Fruit fly (Drosophila melanogaster) whole organism, embryonic: ENCODE results near the gene CG1965.

Source experiments
- B-H1 ChIP-seq: fragments of 200-800 bp; sonication (Bioruptor generic); IDR thresholded peaks from 3 replicates; pipeline ENCODE4 v1.3.6; 2022; ENCODE audit warnings: missing biosample characterization, missing genetic modification characterization
- B-H2 ChIP-seq: fragments of 200-800 bp; sonication (Bioruptor generic); optimal IDR thresholded peaks from 2 replicates; lab custom pipeline; 2018; ENCODE audit warnings: missing biosample characterization, mild to moderate bottlenecking, missing genetic modification characterization
- CG10979 ChIP-seq: fragments of 200-800 bp; sonication (Bioruptor generic); optimal IDR thresholded peaks from 2 replicates; lab custom pipeline; 2018; ENCODE audit warnings: missing biosample characterization, mild to moderate bottlenecking, missing genetic modification characterization, moderate library complexity
- CG12236 ChIP-seq: fragments of 200-800 bp; sonication (Bioruptor generic); optimal IDR thresholded peaks from 2 replicates; lab custom pipeline; 2016; ENCODE audit warnings: missing biosample characterization, missing genetic modification characterization
- CG1233 ChIP-seq: fragments of 200-800 bp; sonication (Bioruptor generic); optimal IDR thresholded peaks from 4 replicates; lab custom pipeline; 2018; ENCODE audit warnings: missing biosample characterization, mild to moderate bottlenecking, missing genetic modification characterization
- CG12659 ChIP-seq: fragments of 200-800 bp; sonication (Bioruptor generic); optimal IDR thresholded peaks from 3 replicates; lab custom pipeline; 2017; ENCODE audit warnings: mild to moderate bottlenecking, missing biosample characterization, missing genetic modification reagents, missing genetic modification characterization
- CG15514 ChIP-seq: fragments of 200-800 bp; sonication (Bioruptor generic); optimal IDR thresholded peaks from 3 replicates; lab custom pipeline; 2017; ENCODE audit warnings: missing biosample characterization, missing genetic modification characterization, mild to moderate bottlenecking, moderate library complexity, missing genetic modification reagents
- CG1603 ChIP-seq: fragments of 200-800 bp; sonication (Bioruptor generic); optimal IDR thresholded peaks from 2 replicates; lab custom pipeline; 2019; ENCODE audit warnings: missing biosample characterization, mild to moderate bottlenecking, missing genetic modification characterization, moderate library complexity
- CG16863 ChIP-seq: fragments of 200-800 bp; sonication (Bioruptor generic); optimal IDR thresholded peaks from 3 replicates; lab custom pipeline; 2016; ENCODE audit warnings: missing biosample characterization, missing genetic modification characterization
- CG17359 ChIP-seq: fragments of 200-800 bp; sonication (Bioruptor generic); optimal IDR thresholded peaks from 3 replicates; lab custom pipeline; 2018; ENCODE audit warnings: missing biosample characterization, mild to moderate bottlenecking, missing genetic modification characterization, moderate library complexity
- CG17361 ChIP-seq: fragments of 200-800 bp; sonication (Bioruptor generic); IDR thresholded peaks from 3 replicates; pipeline ENCODE4 v1.3.6; 2022; ENCODE audit warnings: missing biosample characterization, missing genetic modification characterization
- CG17912 ChIP-seq: fragments of 200-800 bp; sonication (Bioruptor generic); optimal IDR thresholded peaks from 2 replicates; lab custom pipeline; 2018; ENCODE audit warnings: missing biosample characterization, mild to moderate bottlenecking, missing genetic modification characterization
- CG2202 ChIP-seq: fragments of 200-800 bp; sonication (Bioruptor generic); optimal IDR thresholded peaks from 2 replicates; lab custom pipeline; 2018; ENCODE audit warnings: missing biosample characterization, mild to moderate bottlenecking, missing genetic modification characterization
- CG30020 ChIP-seq: fragments of 200-800 bp; optimal IDR thresholded peaks from 2 replicates; lab custom pipeline; 2019; ENCODE audit warnings: missing biosample characterization, mild to moderate bottlenecking, missing genetic modification characterization, moderate library complexity
- CG31441 ChIP-seq: fragments of 200-800 bp; sonication (Bioruptor generic); IDR thresholded peaks from 2 replicates; pipeline ENCODE4 v1.3.6; 2022; ENCODE audit warnings: missing biosample characterization, missing genetic modification characterization
- CG34422 ChIP-seq: fragments of 200-800 bp; sonication (Bioruptor generic); IDR thresholded peaks from 3 replicates; pipeline ENCODE4 v1.3.6; 2022; ENCODE audit warnings: missing biosample characterization, missing genetic modification characterization
- CG5180 ChIP-seq: fragments of 200-800 bp; sonication (Bioruptor generic); optimal IDR thresholded peaks from 3 replicates; lab custom pipeline; 2017; ENCODE audit warnings: missing biosample characterization, missing genetic modification characterization, mild to moderate bottlenecking, moderate library complexity, missing genetic modification reagents
- CG6813 ChIP-seq: fragments of 200-800 bp; sonication (Bioruptor generic); optimal IDR thresholded peaks from 2 replicates; lab custom pipeline; 2017; ENCODE audit warnings: missing biosample characterization, missing genetic modification characterization, mild to moderate bottlenecking, moderate library complexity, missing genetic modification reagents
- CG7928 ChIP-seq: fragments of 200-800 bp; sonication (Bioruptor generic); optimal IDR thresholded peaks from 2 replicates; lab custom pipeline; 2017; ENCODE audit warnings: missing biosample characterization, mild to moderate bottlenecking, missing genetic modification characterization
- CG7963 ChIP-seq: fragments of 200-800 bp; sonication (Bioruptor generic); IDR thresholded peaks from 3 replicates; pipeline ENCODE4 v1.3.6; 2022; ENCODE audit warnings: missing biosample characterization, missing genetic modification characterization; ENCODE audit not compliant: partially characterized antibody
- CG8281 ChIP-seq: fragments of 200-800 bp; sonication (Bioruptor generic); optimal IDR thresholded peaks from 2 replicates; lab custom pipeline; 2018; ENCODE audit warnings: missing biosample characterization, mild to moderate bottlenecking, missing genetic modification characterization, moderate library complexity
- CHES-1-like ChIP-seq: fragments of 200-800 bp; sonication (Bioruptor generic); optimal IDR thresholded peaks from 2 replicates; lab custom pipeline; 2016; ENCODE audit warnings: missing biosample characterization, missing genetic modification characterization
- D ChIP-seq, 2 experiments: fragments of 200-800 bp in 1 of 2; fragments of >200 bp in 1 of 2; sonication (Bioruptor generic) in 1 of 2; optimal IDR thresholded peaks; 2 replicates in 1 of 2; 3 replicates in 1 of 2; lab custom pipeline; 2017; ENCODE audit warnings: mild to moderate bottlenecking in 1 of 2, missing biosample characterization in 1 of 2, missing genetic modification characterization in 1 of 2, missing genetic modification reagents in 1 of 2
- Dad ChIP-seq: fragments of 200-800 bp; sonication (Bioruptor generic); optimal IDR thresholded peaks from 3 replicates; lab custom pipeline; 2016; ENCODE audit warnings: missing biosample characterization, missing genetic modification characterization
- Fer1 ChIP-seq: fragments of 200-800 bp; sonication (Bioruptor generic); optimal IDR thresholded peaks from 2 replicates; lab custom pipeline; 2017; ENCODE audit warnings: missing biosample characterization, mild to moderate bottlenecking, missing genetic modification characterization
- Hmx ChIP-seq: fragments of 200-800 bp; sonication (Bioruptor generic); optimal IDR thresholded peaks from 2 replicates; lab custom pipeline; 2016; ENCODE audit warnings: missing biosample characterization, missing genetic modification characterization
- Hr39 ChIP-seq: fragments of >200 bp; optimal IDR thresholded peaks from 2 replicates; lab custom pipeline; 2017
- MTF-1 ChIP-seq: fragments of 200-800 bp; sonication (Bioruptor generic); optimal IDR thresholded peaks from 2 replicates; lab custom pipeline; 2018; ENCODE audit warnings: missing biosample characterization, mild to moderate bottlenecking, missing genetic modification characterization, borderline replicate concordance
- Med ChIP-seq: fragments of 200-800 bp; sonication (Bioruptor generic); peaks from one replicate; lab custom pipeline; 2016; ENCODE audit warnings: missing biosample characterization, missing genetic modification characterization, mild to moderate bottlenecking, inconsistent platforms, moderate library complexity
- Optix ChIP-seq: fragments of 200-800 bp; sonication (Bioruptor generic); IDR thresholded peaks from 3 replicates; pipeline ENCODE4 v1.3.6; 2022; ENCODE audit warnings: missing biosample characterization, missing genetic modification characterization
- Usf ChIP-seq: fragments of 200-800 bp; sonication (Bioruptor generic); optimal IDR thresholded peaks from 2 replicates; lab custom pipeline; 2017; ENCODE audit warnings: missing genotype, missing biosample characterization, missing genetic modification characterization
- abd-A ChIP-seq: fragments of 200-800 bp; sonication (Bioruptor generic); optimal IDR thresholded peaks from 3 replicates; lab custom pipeline; 2019; ENCODE audit warnings: missing biosample characterization, mild to moderate bottlenecking, missing genetic modification characterization, moderate library complexity
- aop ChIP-seq: fragments of 200-800 bp; sonication (Bioruptor generic); IDR thresholded peaks from 2 replicates; pipeline ENCODE4 v1.3.6; 2022; ENCODE audit warnings: missing biosample characterization, missing genetic modification characterization
- bab2 ChIP-seq: fragments of 200-800 bp; sonication (Bioruptor generic); optimal IDR thresholded peaks from 2 replicates; lab custom pipeline; 2016; ENCODE audit warnings: missing biosample characterization, missing genetic modification characterization
- croc ChIP-seq: fragments of 200-800 bp; sonication (Bioruptor generic); conservative IDR thresholded peaks from 3 replicates; pipeline ENCODE4 v1.3.6; 2022; ENCODE audit warnings: missing biosample characterization, missing genetic modification characterization
- dimm ChIP-seq: fragments of 200-800 bp; sonication (Bioruptor generic); IDR thresholded peaks from 2 replicates; pipeline ENCODE4 v1.3.6; 2022; ENCODE audit warnings: missing biosample characterization, missing genetic modification characterization
- dpn ChIP-seq, 2 experiments: fragments of 200-800 bp; sonication (Bioruptor generic); optimal IDR thresholded peaks; 3 replicates each; lab custom pipeline; 2016; ENCODE audit warnings: missing biosample characterization in 2 of 2, missing genetic modification characterization in 2 of 2
- ewg ChIP-seq: fragments of 200-800 bp; sonication (Bioruptor generic); optimal IDR thresholded peaks from 3 replicates; lab custom pipeline; 2017; ENCODE audit warnings: mild to moderate bottlenecking, missing biosample characterization, missing genetic modification reagents, missing genetic modification characterization
- fu2 ChIP-seq: fragments of 200-800 bp; sonication (Bioruptor generic); optimal IDR thresholded peaks from 2 replicates; lab custom pipeline; 2016; ENCODE audit warnings: missing biosample characterization, missing genetic modification characterization
- gro ChIP-seq: fragments of 200-800 bp; sonication (Bioruptor generic); optimal IDR thresholded peaks from 2 replicates; lab custom pipeline; 2016; ENCODE audit warnings: missing biosample characterization, missing genetic modification characterization
- lov ChIP-seq, 2 experiments: fragments of 200-800 bp in 1 of 2; fragments of >200 bp in 1 of 2; sonication (Bioruptor generic) in 1 of 2; IDR thresholded peaks in 1 of 2; optimal IDR thresholded peaks in 1 of 2; 2 replicates in 1 of 2; 3 replicates in 1 of 2; pipeline versions ENCODE4 v1.3.6 to Lab custom; 2017 to 2022; ENCODE audit warnings: missing biosample characterization in 1 of 2, missing genetic modification characterization in 1 of 2
- nmo ChIP-seq: fragments of 200-800 bp; sonication (Bioruptor generic); optimal IDR thresholded peaks from 2 replicates; lab custom pipeline; 2018; ENCODE audit warnings: missing biosample characterization, mild to moderate bottlenecking, missing genetic modification characterization, moderate library complexity
- otp ChIP-seq: fragments of 200-800 bp; sonication (Bioruptor generic); IDR thresholded peaks from 3 replicates; pipeline ENCODE4, ENCODE4 v1.3.6; 2022; ENCODE audit warnings: missing biosample characterization, missing genetic modification characterization
- pum ChIP-seq: fragments of 200-800 bp; sonication (Bioruptor generic); optimal IDR thresholded peaks from 2 replicates; lab custom pipeline; 2016; ENCODE audit warnings: missing biosample characterization, missing genetic modification characterization
- scrt ChIP-seq: fragments of 200-800 bp; sonication (Bioruptor generic); optimal IDR thresholded peaks from 2 replicates; lab custom pipeline; 2018; ENCODE audit warnings: missing biosample characterization, mild to moderate bottlenecking, missing genetic modification characterization, moderate library complexity
- sd ChIP-seq: fragments of 200-800 bp; sonication (Bioruptor generic); optimal IDR thresholded peaks from 3 replicates; lab custom pipeline; 2018; ENCODE audit warnings: missing biosample characterization, mild to moderate bottlenecking, missing genetic modification characterization, moderate library complexity
- sisA ChIP-seq: fragments of 200-800 bp; sonication (Bioruptor generic); IDR thresholded peaks from 2 replicates; pipeline ENCODE4 v1.3.6; 2022; ENCODE audit warnings: missing biosample characterization, missing genetic modification characterization
- sug ChIP-seq: fragments of 200-800 bp; optimal IDR thresholded peaks from 2 replicates; lab custom pipeline; 2019; ENCODE audit warnings: missing biosample characterization, mild to moderate bottlenecking, missing genetic modification characterization, moderate library complexity
- twi ChIP-seq: fragments of 200-800 bp; optimal IDR thresholded peaks from 2 replicates; lab custom pipeline; 2019; ENCODE audit warnings: missing biosample characterization, mild to moderate bottlenecking, missing genetic modification characterization, moderate library complexity

The CG1965 gene

DNA sequence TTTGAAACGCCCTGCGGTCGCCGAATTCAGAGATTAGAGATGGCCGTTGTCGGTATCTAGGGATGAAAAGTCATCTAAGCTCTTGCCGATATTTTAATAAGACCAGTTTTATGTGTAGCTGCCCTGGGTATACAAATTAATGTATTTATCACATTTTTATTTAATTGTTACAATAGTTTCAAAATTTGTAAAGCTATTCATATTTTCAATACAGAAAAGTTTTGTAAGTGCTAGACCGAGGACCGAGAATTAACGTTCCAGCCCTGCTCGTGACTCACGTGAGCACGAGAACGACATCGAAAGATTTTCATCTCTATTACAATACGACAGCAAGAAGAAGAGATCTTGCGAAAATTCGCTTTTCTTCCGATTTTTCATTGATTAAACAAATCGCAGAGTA is at the start of gene CG1965, which contains the start of gene CG1105 (continued):
- TF ChIP-seq Med (GFP tag; lab: Kevin White, UChicago) (peak; percentile 99), CG10979 (tag; lab: Kevin White, UChicago) (peak; percentile 89), CG30020 (tag; lab: Kevin White, UChicago) (peak; percentile 83), twi (tag; lab: Kevin White, UChicago) (peak; percentile 84), CG16863 (peak; percentile 88), croc (GFP tag; lab: Robert Waterston, UW) (peak; percentile 93), Optix (GFP tag; lab: Robert Waterston, UW) (peak; percentile 89), CHES-1-like (GFP tag; lab: Kevin White, UChicago) (peak; percentile 93), CG8281 (tag; lab: Kevin White, UChicago) (peak; percentile 65), aop (GFP tag; lab: Robert Waterston, UW) (peak; percentile 73), lov (optimal IDR thresholded peaks at IDR 0.05; lab: Kevin White, UChicago) (no peak), lov (GFP tag; IDR thresholded peaks at IDR 0.05; lab: Robert Waterston, UW) (peak; percentile 71; the same call in 1 of the 3 replicates), nmo (peak; percentile 96), CG1603 (tag; lab: Kevin White, UChicago) (peak; percentile 93), pum (GFP tag; lab: Kevin White, UChicago) (peak; percentile 95), sug (peak; percentile 92), fu2 (GFP tag; lab: Kevin White, UChicago) (peak; percentile 94), bab2 (GFP tag; lab: Kevin White, UChicago) (peak; percentile 96), CG34422 (GFP tag; lab: Robert Waterston, UW) (peak; percentile 96), otp (GFP tag; lab: Robert Waterston, UW) (peak; percentile 83), dpn (GFP tag; optimal IDR thresholded peaks at IDR 0.05; lab: Kevin White, UChicago) (peak; percentile 96 to 97), CG31441 (GFP tag; lab: Robert Waterston, UW) (peak; percentile 85), dimm (peak; percentile 73), abd-A (tag; lab: Kevin White, UChicago) (no peak), CG1233 (GFP tag; lab: Kevin White, UChicago) (peak; percentile 85), Fer1 (GFP tag; lab: Kevin White, UChicago) (peak; percentile 86), scrt (GFP tag; lab: Kevin White, UChicago) (peak; percentile 77), B-H1 (GFP tag; lab: Robert Waterston, UW) (peak; percentile 92), CG7963 (GFP tag; lab: Robert Waterston, UW) (peak; percentile 91), Usf (peak; percentile 87), CG12659 (GFP tag; lab: Kevin White, UChicago) (peak; percentile 96), CG6813 (GFP tag; lab: Kevin White, UChicago) (peak; percentile 53), CG17359 (peak; percentile 91), CG5180 (GFP tag; lab: Kevin White, UChicago) (no peak), gro (GFP tag; lab: Kevin White, UChicago) (peak; percentile 93), CG17912 (GFP tag; lab: Kevin White, UChicago) (peak; percentile 78), MTF-1 (GFP tag; lab: Kevin White, UChicago) (peak; percentile 53), B-H2 (GFP tag; lab: Kevin White, UChicago) (peak; percentile 90), CG12236 (GFP tag; lab: Kevin White, UChicago) (peak; percentile 84), CG17361 (peak; percentile 94), CG7928 (GFP tag; lab: Kevin White, UChicago) (peak; percentile 99), sd (tag; lab: Kevin White, UChicago) (peak; percentile 82), sisA (peak; percentile 96), CG2202 (tag; lab: Kevin White, UChicago) (peak; percentile 83), D (optimal IDR thresholded peaks at IDR 0.05; lab: Kevin White, UChicago) (no peak), D (GFP tag; optimal IDR thresholded peaks at IDR 0.05; lab: Kevin White, UChicago) (peak; percentile 85), Hmx (GFP tag; lab: Kevin White, UChicago) (peak; percentile 85), ewg (GFP tag; lab: Kevin White, UChicago) (peak; percentile 79), Hr39 (lab: Kevin White, UChicago) (no peak), CG15514 (GFP tag; lab: Kevin White, UChicago) (peak; percentile 91), Dad (GFP tag; lab: Kevin White, UChicago) (peak; percentile 92)
